Fruit fly (Drosophila melanogaster) Kc167 (cell line): Measurements from ENCODE around the gene Dlc90F.

Experiments
- Myc ChIP-seq: fragments of >200 bp; optimal IDR thresholded peaks from 2 replicates; lab custom pipeline; 2017; ENCODE audit warnings: missing external identifiers
- Sin3A ChIP-seq: fragments of >200 bp; optimal IDR thresholded peaks from 2 replicates; lab custom pipeline; 2018; ENCODE audit warnings: missing external identifiers
- insv ChIP-seq: fragments of >200 bp; optimal IDR thresholded peaks from 3 replicates; lab custom pipeline; 2018; ENCODE audit warnings: missing external identifiers
- psq ChIP-seq: fragments of >200 bp; optimal IDR thresholded peaks from 2 replicates; lab custom pipeline; 2017; ENCODE audit warnings: missing external identifiers
- ttk ChIP-seq: sonication (Bioruptor generic); optimal IDR thresholded peaks from 2 replicates; lab custom pipeline; 2017; ENCODE audit warnings: missing external identifiers

DNA sequence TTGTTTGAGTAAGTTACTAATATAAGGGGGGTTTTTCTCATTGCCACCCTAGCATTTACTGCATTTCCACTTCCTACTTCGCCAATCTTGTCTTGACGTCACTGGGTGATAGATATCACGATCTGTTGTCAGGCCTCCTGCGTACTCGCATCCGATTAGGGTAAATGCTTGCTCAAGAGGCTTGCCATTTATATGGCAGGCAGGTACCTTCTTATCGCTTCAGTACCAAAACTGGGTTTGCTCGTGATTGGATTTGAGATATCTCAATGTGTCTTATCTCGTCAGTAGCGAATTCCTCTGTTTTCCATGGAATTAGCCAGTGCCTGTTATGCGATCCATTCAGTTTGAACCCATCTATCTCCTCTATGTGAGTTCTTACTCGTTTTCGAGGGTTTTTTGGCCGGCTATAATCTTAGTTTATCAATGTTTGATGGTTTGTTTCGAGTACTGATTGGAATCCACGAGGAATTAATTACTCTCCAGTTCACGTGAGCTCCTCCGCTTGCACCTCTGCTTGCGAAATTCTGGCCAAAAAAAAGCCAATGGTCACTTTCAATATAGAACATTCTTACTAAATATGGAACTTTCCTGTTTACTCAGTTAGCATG, 18.1 kb upstream of the Dlc90F start:
- TF ChIP-seq Myc (lab: Kevin White, UChicago) (no peak), Sin3A (no peak), insv (lab: Kevin White, UChicago) (no peak), psq (lab: Kevin White, UChicago) (no peak), ttk (lab: Kevin White, UChicago) (no peak)
